Fruit fly (Drosophila melanogaster) whole organism, embryonic: ENCODE results near the gene Mtr3.

ENCODE experiments used
- Asciz ChIP-seq: fragments of 200-800 bp; sonication (Bioruptor generic); optimal IDR thresholded peaks from 2 replicates; lab custom pipeline; 2017; ENCODE audit warnings: missing biosample characterization, mild to moderate bottlenecking, missing genetic modification characterization, missing genetic modification reagents
- B-H1 ChIP-seq: fragments of 200-800 bp; sonication (Bioruptor generic); IDR thresholded peaks from 3 replicates; pipeline ENCODE4 v1.3.6; 2022; ENCODE audit warnings: missing biosample characterization, missing genetic modification characterization
- BtbVII ChIP-seq: fragments of 200-800 bp; sonication (Bioruptor generic); optimal IDR thresholded peaks from 3 replicates; lab custom pipeline; 2017; ENCODE audit warnings: missing biosample characterization, mild to moderate bottlenecking, missing genetic modification characterization
- CG10543 ChIP-seq: fragments of 200-800 bp; sonication (Bioruptor generic); optimal IDR thresholded peaks from 3 replicates; lab custom pipeline; 2017; ENCODE audit warnings: missing biosample characterization, mild to moderate bottlenecking, missing genetic modification characterization, moderate library complexity
- CG11723 ChIP-seq: fragments of 200-800 bp; sonication (Bioruptor generic); optimal IDR thresholded peaks from 2 replicates; lab custom pipeline; 2017; ENCODE audit warnings: missing biosample characterization, mild to moderate bottlenecking, missing genetic modification characterization
- CG12155 ChIP-seq: fragments of 200-800 bp; sonication (Bioruptor generic); optimal IDR thresholded peaks from 3 replicates; lab custom pipeline; 2016; ENCODE audit warnings: missing biosample characterization, missing genetic modification characterization
- CG13287 ChIP-seq: fragments of 200-800 bp; sonication (Bioruptor generic); IDR thresholded peaks from 2 replicates; pipeline ENCODE4 v1.3.6; 2022; ENCODE audit warnings: missing biosample characterization, missing genetic modification characterization; ENCODE audit not compliant: partially characterized antibody
- CG13296 ChIP-seq: fragments of 200-800 bp; sonication (Bioruptor generic); optimal IDR thresholded peaks from 3 replicates; lab custom pipeline; 2018; ENCODE audit warnings: missing biosample characterization, mild to moderate bottlenecking, missing genetic modification characterization
- CG14710 ChIP-seq: fragments of 200-800 bp; sonication (Bioruptor generic); optimal IDR thresholded peaks from 3 replicates; lab custom pipeline; 2019; ENCODE audit warnings: missing biosample characterization, mild to moderate bottlenecking, missing genetic modification characterization, moderate library complexity
- CG16815 ChIP-seq: fragments of 200-800 bp; sonication (Bioruptor generic); optimal IDR thresholded peaks from 3 replicates; lab custom pipeline; 2017; ENCODE audit warnings: missing biosample characterization, mild to moderate bottlenecking, missing genetic modification characterization
- CG17361 ChIP-seq: fragments of 200-800 bp; sonication (Bioruptor generic); IDR thresholded peaks from 3 replicates; pipeline ENCODE4 v1.3.6; 2022; ENCODE audit warnings: missing biosample characterization, missing genetic modification characterization
- CG17829 ChIP-seq: fragments of 200-800 bp; optimal IDR thresholded peaks from 2 replicates; lab custom pipeline; 2019; ENCODE audit warnings: missing biosample characterization, mild to moderate bottlenecking, missing genetic modification characterization, moderate library complexity
- CG2712 ChIP-seq: fragments of 200-800 bp; optimal IDR thresholded peaks from 3 replicates; lab custom pipeline; 2019; ENCODE audit warnings: missing biosample characterization, mild to moderate bottlenecking, missing genetic modification characterization, moderate library complexity
- CG4282 ChIP-seq: fragments of 200-800 bp; sonication (Bioruptor generic); optimal IDR thresholded peaks from 2 replicates; lab custom pipeline; 2016; ENCODE audit warnings: missing biosample characterization, missing genetic modification characterization
- CG4328 ChIP-seq: fragments of 200-800 bp; sonication (Bioruptor generic); optimal IDR thresholded peaks from 3 replicates; lab custom pipeline; 2017; ENCODE audit warnings: missing biosample characterization, missing genetic modification reagents, missing genetic modification characterization
- CG43689 ChIP-seq: fragments of 200-800 bp; sonication (Bioruptor generic); IDR thresholded peaks from 2 replicates; pipeline ENCODE4 v1.3.6; 2022; ENCODE audit warnings: missing biosample characterization, missing genetic modification characterization
- CG4404 ChIP-seq: fragments of 200-800 bp; sonication (Bioruptor generic); IDR thresholded peaks from 2 replicates; pipeline ENCODE4 v1.3.6; 2022; ENCODE audit warnings: missing biosample characterization, missing genetic modification characterization
- CG6683 ChIP-seq: fragments of 200-800 bp; sonication (Bioruptor generic); optimal IDR thresholded peaks from 2 replicates; lab custom pipeline; 2017; ENCODE audit warnings: missing biosample characterization, mild to moderate bottlenecking, missing genetic modification characterization, missing genetic modification reagents
- CG7987 ChIP-seq: fragments of 200-800 bp; sonication (Bioruptor generic); optimal IDR thresholded peaks from 2 replicates; lab custom pipeline; 2018; ENCODE audit warnings: missing biosample characterization, mild to moderate bottlenecking, missing genetic modification characterization, moderate library complexity
- CG8388 ChIP-seq: fragments of 200-800 bp; sonication (Bioruptor generic); optimal IDR thresholded peaks from 2 replicates; lab custom pipeline; 2019; ENCODE audit warnings: missing biosample characterization, mild to moderate bottlenecking, missing genetic modification characterization, moderate library complexity
- CG8944 ChIP-seq: fragments of 200-800 bp; sonication (Bioruptor generic); optimal IDR thresholded peaks from 3 replicates; lab custom pipeline; 2016; ENCODE audit warnings: missing biosample characterization, missing genetic modification characterization
- CG9817 ChIP-seq: fragments of 200-800 bp; sonication (Bioruptor generic); optimal IDR thresholded peaks from 2 replicates; lab custom pipeline; 2018; ENCODE audit warnings: missing biosample characterization, mild to moderate bottlenecking, missing genetic modification characterization, moderate library complexity
- Dad ChIP-seq: fragments of 200-800 bp; sonication (Bioruptor generic); optimal IDR thresholded peaks from 3 replicates; lab custom pipeline; 2016; ENCODE audit warnings: missing biosample characterization, missing genetic modification characterization
- Drgx ChIP-seq: fragments of 200-800 bp; sonication (Bioruptor generic); IDR thresholded peaks from 2 replicates; pipeline ENCODE4 v1.3.6; 2022; ENCODE audit warnings: missing biosample characterization, missing genetic modification characterization
- Elba2 ChIP-seq: fragments of 200-800 bp; sonication (Bioruptor generic); optimal IDR thresholded peaks from 3 replicates; lab custom pipeline; 2016; ENCODE audit warnings: missing biosample characterization, missing genetic modification characterization
- Ets65A ChIP-seq: fragments of 200-800 bp; sonication (Bioruptor generic); peaks from one replicate; lab custom pipeline; 2016; ENCODE audit warnings: missing biosample characterization, missing genetic modification characterization
- Gug ChIP-seq: fragments of 200-800 bp; sonication (Bioruptor generic); IDR thresholded peaks from 4 replicates; pipeline ENCODE4 v1.3.6; 2022; ENCODE audit warnings: missing biosample characterization, missing genetic modification characterization
- HHEX ChIP-seq: fragments of 200-800 bp; sonication (Bioruptor generic); optimal IDR thresholded peaks from 3 replicates; lab custom pipeline; 2017; ENCODE audit warnings: missing biosample characterization, mild to moderate bottlenecking, missing genetic modification characterization, missing genetic modification reagents
- MBD-R2 ChIP-seq: fragments of 200-800 bp; sonication (Bioruptor generic); IDR thresholded peaks from 2 replicates; pipeline ENCODE4 v1.3.6; 2022; ENCODE audit warnings: missing biosample characterization, missing genetic modification characterization
- Med ChIP-seq: fragments of 200-800 bp; sonication (Bioruptor generic); peaks from one replicate; lab custom pipeline; 2016; ENCODE audit warnings: missing biosample characterization, missing genetic modification characterization, mild to moderate bottlenecking, inconsistent platforms, moderate library complexity
- Ravus ChIP-seq: fragments of 200-800 bp; sonication (Bioruptor generic); IDR thresholded peaks from 2 replicates; pipeline ENCODE4 v1.3.6; 2022; ENCODE audit warnings: missing biosample characterization, missing genetic modification characterization
- Side ChIP-seq: fragments of 200-800 bp; sonication (Bioruptor generic); optimal IDR thresholded peaks from 2 replicates; lab custom pipeline; 2016; ENCODE audit warnings: missing biosample characterization, missing genetic modification characterization
- Sox102F ChIP-seq: fragments of 200-800 bp; sonication (Bioruptor generic); optimal IDR thresholded peaks from 2 replicates; lab custom pipeline; 2018; ENCODE audit warnings: missing biosample characterization, mild to moderate bottlenecking, missing genetic modification characterization, moderate library complexity
- chn ChIP-seq: fragments of 200-800 bp; sonication (Bioruptor generic); optimal IDR thresholded peaks from 2 replicates; lab custom pipeline; 2016; ENCODE audit warnings: missing biosample characterization, missing genetic modification characterization
- crc ChIP-seq: fragments of 200-800 bp; sonication (Bioruptor generic); optimal IDR thresholded peaks from 2 replicates; lab custom pipeline; 2016; ENCODE audit warnings: missing biosample characterization, missing genetic modification characterization
- crp ChIP-seq, 2 experiments: fragments of 200-800 bp; sonication (Bioruptor generic); optimal IDR thresholded peaks; 2 replicates in 1 of 2; 3 replicates in 1 of 2; lab custom pipeline; 2017; ENCODE audit warnings: missing biosample characterization in 2 of 2, missing genetic modification characterization in 2 of 2, mild to moderate bottlenecking in 1 of 2, moderate library complexity in 1 of 2
- cwo ChIP-seq: fragments of 200-800 bp; sonication (Bioruptor generic); optimal IDR thresholded peaks from 3 replicates; lab custom pipeline; 2017; ENCODE audit warnings: missing biosample characterization, missing genetic modification characterization, mild to moderate bottlenecking, moderate library complexity, missing genetic modification reagents
- danr ChIP-seq: fragments of 200-800 bp; sonication (Bioruptor generic); IDR thresholded peaks from 2 replicates; pipeline ENCODE4 v1.3.6; 2022; ENCODE audit warnings: missing biosample characterization, missing genetic modification characterization
- fd64A ChIP-seq: fragments of 200-800 bp; sonication (Bioruptor generic); optimal IDR thresholded peaks from 3 replicates; lab custom pipeline; 2018; ENCODE audit warnings: missing biosample characterization, mild to moderate bottlenecking, missing genetic modification characterization
- ftz-f1 ChIP-seq: fragments of 200-800 bp; sonication (Bioruptor generic); optimal IDR thresholded peaks from 2 replicates; lab custom pipeline; 2016; ENCODE audit warnings: missing biosample characterization, missing genetic modification characterization
- klu ChIP-seq: fragments of 200-800 bp; sonication (Bioruptor generic); IDR thresholded peaks from 2 replicates; pipeline ENCODE4 v1.3.6; 2022; ENCODE audit warnings: missing biosample characterization, missing genetic modification characterization
- odd ChIP-seq: fragments of 200-800 bp; sonication (Bioruptor generic); optimal IDR thresholded peaks from 2 replicates; lab custom pipeline; 2017; ENCODE audit warnings: missing biosample characterization, mild to moderate bottlenecking, missing genetic modification characterization
- onecut ChIP-seq: fragments of 200-800 bp; sonication (Bioruptor generic); IDR thresholded peaks from 2 replicates; pipeline ENCODE4 v1.3.6; 2022; ENCODE audit warnings: missing biosample characterization, missing genetic modification characterization
- org-1 ChIP-seq: fragments of 200-800 bp; sonication (Bioruptor generic); optimal IDR thresholded peaks from 2 replicates; lab custom pipeline; 2017; ENCODE audit warnings: missing biosample characterization, missing genetic modification characterization
- pum ChIP-seq: fragments of 200-800 bp; sonication (Bioruptor generic); optimal IDR thresholded peaks from 2 replicates; lab custom pipeline; 2016; ENCODE audit warnings: missing biosample characterization, missing genetic modification characterization
- pzg ChIP-seq: fragments of 200-800 bp; sonication (Bioruptor generic); optimal IDR thresholded peaks from 3 replicates; lab custom pipeline; 2018; ENCODE audit warnings: missing biosample characterization, mild to moderate bottlenecking, missing genetic modification characterization, moderate library complexity
- seq ChIP-seq: fragments of 200-800 bp; sonication (Bioruptor generic); IDR thresholded peaks from 2 replicates; pipeline ENCODE4 v1.3.6; 2022; ENCODE audit warnings: missing biosample characterization, missing genetic modification characterization
- sug ChIP-seq: fragments of 200-800 bp; optimal IDR thresholded peaks from 2 replicates; lab custom pipeline; 2019; ENCODE audit warnings: missing biosample characterization, mild to moderate bottlenecking, missing genetic modification characterization, moderate library complexity
- tgo ChIP-seq: fragments of 200-800 bp; sonication (Bioruptor generic); IDR thresholded peaks from 3 replicates; pipeline ENCODE4 v1.3.6; 2022; ENCODE audit warnings: missing biosample characterization, missing genetic modification characterization
- tll ChIP-seq, 2 experiments: fragments of 200-800 bp in 1 of 2; fragments of >200 bp in 1 of 2; sonication (Bioruptor generic) in 1 of 2; optimal IDR thresholded peaks; 2 replicates each; lab custom pipeline; 2017 to 2019; ENCODE audit warnings: missing biosample characterization in 2 of 2, missing genetic modification characterization in 2 of 2, mild to moderate bottlenecking in 1 of 2, moderate library complexity in 1 of 2
- vvl ChIP-seq: fragments of 200-800 bp; sonication (Bioruptor generic); IDR thresholded peaks from 2 replicates; pipeline ENCODE4 v1.3.6; 2022; ENCODE audit warnings: missing biosample characterization, missing genetic modification characterization

The Mtr3 gene

dm6 chr3L:19932917-19933316 is 19.4 kb upstream of the Mtr3 start (continued):
- peak; percentile 77 for TF ChIP-seq BtbVII (GFP tag; lab: Kevin White, UChicago)
- peak; percentile 52 for TF ChIP-seq HHEX (GFP tag; lab: Kevin White, UChicago)
- peak; percentile 25 for TF ChIP-seq CG11723
- TF ChIP-seq seq: peak; percentile 43; the same call in 1 of the 2 replicates
- peak; percentile 89 for TF ChIP-seq Med (GFP tag; lab: Kevin White, UChicago)
- TF ChIP-seq chn (GFP tag; lab: Kevin White, UChicago): no peak
- TF ChIP-seq CG43689 (GFP tag; lab: Robert Waterston, UW): no peak
- TF ChIP-seq CG8388 (GFP tag; lab: Kevin White, UChicago): peak; percentile 82
- TF ChIP-seq Gug (GFP tag; lab: Robert Waterston, UW): no peak
- TF ChIP-seq CG4282 (GFP tag; lab: Kevin White, UChicago): no peak
- peak; percentile 12 for TF ChIP-seq cwo (GFP tag; lab: Kevin White, UChicago)
- no peak for TF ChIP-seq CG13287
- TF ChIP-seq vvl (GFP tag; lab: Robert Waterston, UW): peak; percentile 75
- TF ChIP-seq fd64A (GFP tag; lab: Kevin White, UChicago): peak; percentile 37
- no peak for TF ChIP-seq Elba2
- no peak for TF ChIP-seq pum
- TF ChIP-seq ftz-f1 (GFP tag; lab: Kevin White, UChicago): no peak
- peak; percentile 39 for TF ChIP-seq CG7987 (GFP tag; lab: Kevin White, UChicago)
- no peak for TF ChIP-seq Ets65A
- TF ChIP-seq CG14710 (tag; lab: Kevin White, UChicago): peak; percentile 8
- no peak for TF ChIP-seq crp (GFP tag; optimal IDR thresholded peaks at IDR 0.05; lab: Kevin White, UChicago)
- no peak for TF ChIP-seq danr (GFP tag; lab: Robert Waterston, UW)
- no peak for TF ChIP-seq pzg (GFP tag; lab: Kevin White, UChicago)
- 0 out of 2 replicates have a peak, but pooled peaks have one; percentile 16 for TF ChIP-seq Drgx (GFP tag; lab: Robert Waterston, UW)
- peak; percentile 4 for TF ChIP-seq CG12155 (GFP tag; lab: Kevin White, UChicago)
- no peak for TF ChIP-seq org-1 (GFP tag; lab: Kevin White, UChicago)
- no peak for TF ChIP-seq CG4404 (GFP tag; lab: Robert Waterston, UW)
- no peak for TF ChIP-seq tll (GFP tag; optimal IDR thresholded peaks at IDR 0.05; lab: Kevin White, UChicago)
- no peak for TF ChIP-seq Sox102F (GFP tag; lab: Kevin White, UChicago)
- TF ChIP-seq CG6683 (GFP tag; lab: Kevin White, UChicago): no peak
- peak; percentile 64 for TF ChIP-seq CG13296
- TF ChIP-seq CG16815 (GFP tag; lab: Kevin White, UChicago): no peak
- TF ChIP-seq CG2712: peak; percentile 2
- TF ChIP-seq CG9817: no peak
- peak; percentile 56 for TF ChIP-seq Asciz (GFP tag; lab: Kevin White, UChicago)
- no peak for TF ChIP-seq Ravus
- TF ChIP-seq crc: no peak
- TF ChIP-seq CG4328 (GFP tag; lab: Kevin White, UChicago): no peak
- TF ChIP-seq MBD-R2 (GFP tag; lab: Robert Waterston, UW): no peak
- TF ChIP-seq Dad (GFP tag; lab: Kevin White, UChicago): no peak
- TF ChIP-seq CG17829 (tag; lab: Kevin White, UChicago): no peak
- TF ChIP-seq B-H1 (GFP tag; lab: Robert Waterston, UW): no peak; the same call in 2 of the 3 replicates
- TF ChIP-seq odd (GFP tag; lab: Kevin White, UChicago): peak; percentile 44
- TF ChIP-seq CG10543 (GFP tag; lab: Kevin White, UChicago): peak; percentile 34
- TF ChIP-seq Side: peak; percentile 61
- no peak for TF ChIP-seq tgo
- peak; percentile 41; the same call in 1 of the 2 replicates for TF ChIP-seq onecut (GFP tag; lab: Robert Waterston, UW)
- TF ChIP-seq CG17361: no peak
- no peak for TF ChIP-seq klu
- TF ChIP-seq sug (tag; lab: Kevin White, UChicago): peak; percentile 79
- TF ChIP-seq CG8944 (GFP tag; lab: Kevin White, UChicago): no peak
